Worm (Caenorhabditis elegans): ENCODE data around the gene C17H12.2.
A peak's percentile ranks its signal among the peaks of the same experiment; 100 is the strongest.

C17H12.2 gene

ce11 chrIV:6747652-6748051 is 42.6 kb downstream of the C17H12.2 start:
- TF ChIP-seq sdc-2 (tag; optimal IDR thresholded peaks at IDR 0.05), result no peak
- TF ChIP-seq hlh-8 (tag; optimal IDR thresholded peaks at IDR 0.05), result no peak
- TF ChIP-seq nhr-232 (tag; optimal IDR thresholded peaks at IDR 0.05), result no peak
- TF ChIP-seq nfya-1 (tag; optimal IDR thresholded peaks at IDR 0.05), result no peak
- peak; percentile 85 for TF ChIP-seq tbx-2 (tag; optimal IDR thresholded peaks at IDR 0.05)
- no peak for TF ChIP-seq ceh-30 (tag; optimal IDR thresholded peaks at IDR 0.05)
- TF ChIP-seq F13H6.1 (tag; optimal IDR thresholded peaks at IDR 0.05), result no peak
- no peak for TF ChIP-seq dmd-4 (tag; optimal IDR thresholded peaks at IDR 0.05; ENCODE audit: borderline replicate concordance)
- peak; percentile 62 for TF ChIP-seq tbx-7 (tag; optimal IDR thresholded peaks at IDR 0.05)
- peak; percentile 83 for TF ChIP-seq C08G9.2 (tag; optimal IDR thresholded peaks at IDR 0.05)
- no peak for TF ChIP-seq madf-2 (tag; optimal IDR thresholded peaks at IDR 0.05)
- TF ChIP-seq pax-1 (tag; optimal IDR thresholded peaks at IDR 0.05), result no peak
- peak; percentile 84 for TF ChIP-seq ceh-31 (tag; optimal IDR thresholded peaks at IDR 0.05)
- TF ChIP-seq unc-3 (GFP tag; conservative IDR thresholded peaks at IDR 0.05), result no peak
- TF ChIP-seq unc-3 (tag; optimal IDR thresholded peaks at IDR 0.05), result no peak
- TF ChIP-seq elt-2 (tag; optimal IDR thresholded peaks at IDR 0.05), result peak; percentile 1
- TF ChIP-seq ttx-3 (tag; optimal IDR thresholded peaks at IDR 0.05), result no peak
- TF ChIP-seq pat-9 (tag; optimal IDR thresholded peaks at IDR 0.05), result no peak
- TF ChIP-seq ref-2 (tag; optimal IDR thresholded peaks at IDR 0.05), result peak; percentile 30
- TF ChIP-seq ceh-48 (tag; optimal IDR thresholded peaks at IDR 0.05), result no peak
- peak; percentile 15 for TF ChIP-seq rnt-1 (tag; optimal IDR thresholded peaks at IDR 0.05)
- no peak for TF ChIP-seq pha-4 (tag; optimal IDR thresholded peaks at IDR 0.05)
- TF ChIP-seq lin-11 (tag; optimal IDR thresholded peaks at IDR 0.05), result no peak
- TF ChIP-seq ceh-19 (GFP tag; optimal IDR thresholded peaks at IDR 0.05), result no peak
- no peak for TF ChIP-seq pqm-1 (tag; optimal IDR thresholded peaks at IDR 0.05)
- no peak for TF ChIP-seq Y22D7AL.16 (tag; optimal IDR thresholded peaks at IDR 0.05)
- no peak for TF ChIP-seq che-1 (tag; optimal IDR thresholded peaks at IDR 0.05)
- TF ChIP-seq ceh-2 (tag; optimal IDR thresholded peaks at IDR 0.05), result peak; percentile 76
- no peak for TF ChIP-seq ceh-24 (tag; optimal IDR thresholded peaks at IDR 0.05)
- TF ChIP-seq ets-4 (tag; optimal IDR thresholded peaks at IDR 0.05), result peak; percentile 70
- peak; percentile 59 for TF ChIP-seq zip-5 (tag; optimal IDR thresholded peaks at IDR 0.05)
- peak; percentile 28 for TF ChIP-seq fkh-6 (tag; optimal IDR thresholded peaks at IDR 0.05)
- no peak for TF ChIP-seq ceh-34 (tag; optimal IDR thresholded peaks at IDR 0.05)

DNA sequence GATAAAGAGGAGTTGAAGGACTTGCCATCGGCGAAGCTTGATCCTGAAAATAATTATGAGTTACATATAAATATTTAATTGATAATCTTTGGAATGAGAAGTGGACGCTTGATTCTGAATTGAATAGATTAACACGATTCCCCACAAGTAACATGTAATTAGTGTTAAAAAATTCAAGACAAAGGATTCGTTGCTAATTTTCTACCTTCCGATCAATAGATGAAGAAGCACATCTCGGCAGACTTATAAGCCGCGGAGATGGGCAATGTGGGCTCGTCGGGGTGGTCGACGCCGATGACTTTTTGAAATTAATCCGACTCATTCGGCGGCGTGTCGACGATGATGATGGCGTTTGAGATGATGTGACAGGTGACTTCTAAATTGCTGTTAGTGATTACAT is 43.2 kb downstream of the C17H12.2 start:
- TF ChIP-seq sox-4 (tag; optimal IDR thresholded peaks at IDR 0.05), result no peak
- TF ChIP-seq hlh-15 (tag; optimal IDR thresholded peaks at IDR 0.05), result no peak
- no peak for TF ChIP-seq unc-55 (GFP tag; optimal IDR thresholded peaks at IDR 0.05)
- TF ChIP-seq lin-11 (tag; optimal IDR thresholded peaks at IDR 0.05), result no peak
- TF ChIP-seq ceh-9 (tag; optimal IDR thresholded peaks at IDR 0.05), result no peak
- no peak for TF ChIP-seq F13H6.1 (tag; optimal IDR thresholded peaks at IDR 0.05)
- TF ChIP-seq pat-9 (tag; optimal IDR thresholded peaks at IDR 0.05), result no peak
- TF ChIP-seq ceh-18 (tag; optimal IDR thresholded peaks at IDR 0.05), result no peak
- TF ChIP-seq mec-3 (tag; optimal IDR thresholded peaks at IDR 0.05; ENCODE audit: borderline replicate concordance), result no peak
- TF ChIP-seq dve-1 (tag; optimal IDR thresholded peaks at IDR 0.05), result no peak
- TF ChIP-seq ceh-48 (tag; optimal IDR thresholded peaks at IDR 0.05), result no peak

ce11 chrIV:6742159-6742558 is 48.1 kb downstream of the C17H12.2 start, which contains the start of gene smg-7:
Gene smg-7, minus strand, starts transcription at chrIV:6742443.
- TF ChIP-seq ceh-2 (tag; optimal IDR thresholded peaks at IDR 0.05), result no peak
- no peak for TF ChIP-seq gmeb-2 (tag; optimal IDR thresholded peaks at IDR 0.05)
- no peak for TF ChIP-seq T23F11.4 (GFP tag; optimal IDR thresholded peaks at IDR 0.05)
- no peak for TF ChIP-seq pha-2 (tag; optimal IDR thresholded peaks at IDR 0.05)
- no peak for TF ChIP-seq dmd-4 (tag; optimal IDR thresholded peaks at IDR 0.05; ENCODE audit: borderline replicate concordance)
- TF ChIP-seq sox-2 (GFP tag; IDR thresholded peaks at IDR 0.05), result no peak
- no peak for TF ChIP-seq F13H6.1 (tag; optimal IDR thresholded peaks at IDR 0.05)
- TF ChIP-seq C08G9.2 (tag; optimal IDR thresholded peaks at IDR 0.05), result no peak
- TF ChIP-seq ets-4 (tag; optimal IDR thresholded peaks at IDR 0.05), result no peak
- TF ChIP-seq lim-6 (tag; optimal IDR thresholded peaks at IDR 0.05), result no peak
- no peak for TF ChIP-seq ceh-31 (tag; optimal IDR thresholded peaks at IDR 0.05)
- no peak for TF ChIP-seq hlh-13 (GFP tag; optimal IDR thresholded peaks at IDR 0.05)
- TF ChIP-seq ceh-22 (tag; optimal IDR thresholded peaks at IDR 0.05), result no peak
- no peak for TF ChIP-seq che-1 (tag; optimal IDR thresholded peaks at IDR 0.05)
- no peak for TF ChIP-seq lin-11 (tag; optimal IDR thresholded peaks at IDR 0.05)
- TF ChIP-seq fax-1 (tag; optimal IDR thresholded peaks at IDR 0.05), result no peak
- TF ChIP-seq ceh-14 (tag; optimal IDR thresholded peaks at IDR 0.05), result no peak
- TF ChIP-seq madf-2 (tag; optimal IDR thresholded peaks at IDR 0.05), result no peak
- no peak for TF ChIP-seq ttx-3 (tag; optimal IDR thresholded peaks at IDR 0.05)
- no peak for TF ChIP-seq ahr-1 (tag; optimal IDR thresholded peaks at IDR 0.05)
